Fruit fly (Drosophila melanogaster) whole organism, embryonic: ENCODE data around the gene Actn.

Source experiments
- ATbp ChIP-seq: fragments of 200-800 bp; sonication (Bioruptor generic); optimal IDR thresholded peaks from 2 replicates; lab custom pipeline; 2017; ENCODE audit warnings: missing biosample characterization, mild to moderate bottlenecking, missing genetic modification characterization, missing genetic modification reagents
- Abd-B ChIP-seq: fragments of 200-800 bp; sonication (Bioruptor generic); optimal IDR thresholded peaks from 2 replicates; lab custom pipeline; 2018; ENCODE audit warnings: missing biosample characterization, mild to moderate bottlenecking, missing genetic modification characterization, moderate library complexity
- Aef1 ChIP-seq: fragments of 200-800 bp; sonication (Bioruptor generic); IDR thresholded peaks from 3 replicates; pipeline ENCODE4 v1.3.6; 2022; ENCODE audit warnings: missing biosample characterization, missing genetic modification characterization
- CG10147 ChIP-seq: fragments of 200-800 bp; sonication (Bioruptor generic); optimal IDR thresholded peaks from 2 replicates; lab custom pipeline; 2019; ENCODE audit warnings: missing biosample characterization, mild to moderate bottlenecking, missing genetic modification characterization, moderate library complexity
- CG11085 ChIP-seq: fragments of 200-800 bp; sonication (Bioruptor generic); IDR thresholded peaks from 2 replicates; pipeline ENCODE4 v1.3.6; 2022; ENCODE audit warnings: missing biosample characterization, missing genetic modification characterization
- CG12155 ChIP-seq: fragments of 200-800 bp; sonication (Bioruptor generic); optimal IDR thresholded peaks from 3 replicates; lab custom pipeline; 2016; ENCODE audit warnings: missing biosample characterization, missing genetic modification characterization
- CG12391 ChIP-seq: fragments of 200-800 bp; sonication (Bioruptor generic); optimal IDR thresholded peaks from 3 replicates; lab custom pipeline; 2018; ENCODE audit warnings: missing biosample characterization, mild to moderate bottlenecking, missing genetic modification characterization, moderate library complexity
- CG13424 ChIP-seq: fragments of 200-800 bp; sonication (Bioruptor generic); optimal IDR thresholded peaks from 2 replicates; lab custom pipeline; 2019; ENCODE audit warnings: missing biosample characterization, mild to moderate bottlenecking, missing genetic modification characterization, moderate library complexity
- CG13624 ChIP-seq: fragments of 200-800 bp; sonication (Bioruptor generic); optimal IDR thresholded peaks from 2 replicates; lab custom pipeline; 2016; ENCODE audit warnings: missing biosample characterization, missing genetic modification characterization
- CG14014 ChIP-seq: fragments of 200-800 bp; sonication (Bioruptor generic); IDR thresholded peaks from 2 replicates; pipeline ENCODE4 v1.3.6; 2022; ENCODE audit warnings: missing biosample characterization, missing genetic modification characterization
- CG15601 ChIP-seq: fragments of 200-800 bp; sonication (Bioruptor generic); optimal IDR thresholded peaks from 3 replicates; lab custom pipeline; 2019; ENCODE audit warnings: missing biosample characterization, mild to moderate bottlenecking, missing genetic modification characterization, moderate library complexity
- CG17912 ChIP-seq: fragments of 200-800 bp; sonication (Bioruptor generic); optimal IDR thresholded peaks from 2 replicates; lab custom pipeline; 2018; ENCODE audit warnings: missing biosample characterization, mild to moderate bottlenecking, missing genetic modification characterization
- CG18476 ChIP-seq: fragments of 200-800 bp; sonication (Bioruptor generic); optimal IDR thresholded peaks from 2 replicates; lab custom pipeline; 2016; ENCODE audit warnings: missing biosample characterization, mild to moderate bottlenecking, missing genetic modification characterization
- CG18599 ChIP-seq: fragments of 200-800 bp; sonication (Bioruptor generic); optimal IDR thresholded peaks from 3 replicates; lab custom pipeline; 2017; ENCODE audit warnings: missing biosample characterization, missing genetic modification characterization, mild to moderate bottlenecking, moderate library complexity, missing genetic modification reagents
- CG2129 ChIP-seq: fragments of 200-800 bp; sonication (Bioruptor generic); IDR thresholded peaks from 2 replicates; pipeline ENCODE4 v1.3.6; 2022; ENCODE audit warnings: missing biosample characterization, missing genetic modification characterization; ENCODE audit not compliant: partially characterized antibody
- CG4328 ChIP-seq: fragments of 200-800 bp; sonication (Bioruptor generic); optimal IDR thresholded peaks from 3 replicates; lab custom pipeline; 2017; ENCODE audit warnings: missing biosample characterization, missing genetic modification reagents, missing genetic modification characterization
- CG4404 ChIP-seq: fragments of 200-800 bp; sonication (Bioruptor generic); IDR thresholded peaks from 2 replicates; pipeline ENCODE4 v1.3.6; 2022; ENCODE audit warnings: missing biosample characterization, missing genetic modification characterization
- CG4707 ChIP-seq: fragments of 200-800 bp; sonication (Bioruptor generic); optimal IDR thresholded peaks from 2 replicates; lab custom pipeline; 2018; ENCODE audit warnings: missing biosample characterization, mild to moderate bottlenecking, missing genetic modification characterization, moderate library complexity
- CG4730 ChIP-seq: fragments of 200-800 bp; sonication (Bioruptor generic); IDR thresholded peaks from 2 replicates; pipeline ENCODE4 v1.3.6; 2022; ENCODE audit warnings: missing biosample characterization, missing genetic modification characterization
- CG4820 ChIP-seq: fragments of 200-800 bp; sonication (Bioruptor generic); optimal IDR thresholded peaks from 3 replicates; lab custom pipeline; 2016; ENCODE audit warnings: missing biosample characterization, missing genetic modification characterization
- CG7839 ChIP-seq: fragments of 200-800 bp; sonication (Bioruptor generic); optimal IDR thresholded peaks from 3 replicates; lab custom pipeline; 2018; ENCODE audit warnings: missing biosample characterization, mild to moderate bottlenecking, missing genetic modification characterization, moderate library complexity
- CTCF ChIP-seq: fragments of 200-800 bp; sonication (Bioruptor generic); optimal IDR thresholded peaks from 2 replicates; lab custom pipeline; 2017; ENCODE audit warnings: missing biosample characterization, mild to moderate bottlenecking, missing genetic modification characterization, moderate library complexity
- D19B ChIP-seq: fragments of 200-800 bp; sonication (Bioruptor generic); optimal IDR thresholded peaks from 2 replicates; lab custom pipeline; 2017; ENCODE audit warnings: missing biosample characterization, mild to moderate bottlenecking, missing genetic modification characterization
- Gsc ChIP-seq: fragments of 200-800 bp; sonication (Bioruptor generic); IDR thresholded peaks from 2 replicates; pipeline ENCODE4 v1.3.6; 2022; ENCODE audit warnings: missing biosample characterization, missing genetic modification characterization
- H2.0 ChIP-seq: fragments of 200-800 bp; sonication (Bioruptor generic); IDR thresholded peaks from 2 replicates; pipeline ENCODE4 v1.3.6; 2022; ENCODE audit warnings: missing biosample characterization, missing genetic modification characterization
- HLH3B ChIP-seq: fragments of 200-800 bp; sonication (Bioruptor generic); IDR thresholded peaks from 2 replicates; pipeline ENCODE4 v1.3.6; 2022; ENCODE audit warnings: missing biosample characterization, missing genetic modification characterization
- MESR4 ChIP-seq: fragments of 200-800 bp; sonication (Bioruptor generic); optimal IDR thresholded peaks from 2 replicates; lab custom pipeline; 2018; ENCODE audit warnings: missing biosample characterization, mild to moderate bottlenecking, missing genetic modification characterization, moderate library complexity
- NfI ChIP-seq: fragments of 200-800 bp; sonication (Bioruptor generic); optimal IDR thresholded peaks from 3 replicates; lab custom pipeline; 2018; ENCODE audit warnings: missing biosample characterization, mild to moderate bottlenecking, missing genetic modification characterization, moderate library complexity
- Oli ChIP-seq: fragments of 200-800 bp; sonication (Bioruptor generic); optimal IDR thresholded peaks from 2 replicates; lab custom pipeline; 2018; ENCODE audit warnings: missing biosample characterization, mild to moderate bottlenecking, missing genetic modification characterization, moderate library complexity
- Sry-β ChIP-seq: fragments of 200-800 bp; sonication (Bioruptor generic); optimal IDR thresholded peaks from 2 replicates; lab custom pipeline; 2018; ENCODE audit warnings: missing biosample characterization, mild to moderate bottlenecking, missing genetic modification characterization, moderate library complexity
- Tbp ChIP-seq: fragments of >200 bp; optimal IDR thresholded peaks from 2 replicates; lab custom pipeline; 2018; ENCODE audit warnings: missing biosample characterization, missing genetic modification characterization
- bigmax ChIP-seq: fragments of 200-800 bp; sonication (Bioruptor generic); optimal IDR thresholded peaks from 2 replicates; lab custom pipeline; 2018; ENCODE audit warnings: missing biosample characterization, mild to moderate bottlenecking, missing genetic modification characterization
- cato ChIP-seq: fragments of 200-800 bp; sonication (Bioruptor generic); optimal IDR thresholded peaks from 2 replicates; lab custom pipeline; 2016; ENCODE audit warnings: missing biosample characterization, missing genetic modification characterization, borderline replicate concordance
- ci ChIP-seq: fragments of 200-800 bp; sonication (Bioruptor generic); IDR thresholded peaks from 3 replicates; pipeline ENCODE4 v1.3.6; 2022; ENCODE audit warnings: missing biosample characterization, missing genetic modification characterization
- cwo ChIP-seq: fragments of 200-800 bp; sonication (Bioruptor generic); optimal IDR thresholded peaks from 3 replicates; lab custom pipeline; 2017; ENCODE audit warnings: missing biosample characterization, missing genetic modification characterization, mild to moderate bottlenecking, moderate library complexity, missing genetic modification reagents
- fd102C ChIP-seq: fragments of 200-800 bp; sonication (Bioruptor generic); optimal IDR thresholded peaks from 2 replicates; lab custom pipeline; 2018; ENCODE audit warnings: missing biosample characterization, mild to moderate bottlenecking, missing genetic modification characterization, moderate library complexity
- kay ChIP-seq: fragments of 200-800 bp; sonication (Bioruptor generic); optimal IDR thresholded peaks from 2 replicates; lab custom pipeline; 2016; ENCODE audit warnings: missing biosample characterization, missing genetic modification characterization
- knrl ChIP-seq: fragments of 200-800 bp; sonication (Bioruptor generic); IDR thresholded peaks from 3 replicates; pipeline ENCODE4 v1.3.6; 2022; ENCODE audit warnings: missing biosample characterization, missing genetic modification characterization; ENCODE audit not compliant: partially characterized antibody
- lab ChIP-seq: fragments of 200-800 bp; sonication (Bioruptor generic); optimal IDR thresholded peaks from 3 replicates; lab custom pipeline; 2017; ENCODE audit warnings: missing biosample characterization, missing genetic modification characterization, mild to moderate bottlenecking, moderate library complexity, missing genetic modification reagents
- lmd ChIP-seq: fragments of 200-800 bp; sonication (Bioruptor generic); IDR thresholded peaks from 2 replicates; pipeline ENCODE4 v1.3.6; 2022; ENCODE audit warnings: missing biosample characterization, missing genetic modification characterization
- pan ChIP-seq, 4 experiments: fragments of >200 bp in 3 of 4; fragments of 200-800 bp in 1 of 4; sonication (Bioruptor generic) in 1 of 4; optimal IDR thresholded peaks in 3 of 4; IDR thresholded peaks in 1 of 4; 2 replicates each; pipeline versions ENCODE4 v1.3.6 to Lab custom; 2017 to 2022; ENCODE audit warnings: missing biosample characterization in 2 of 4, missing genetic modification characterization in 2 of 4, mixed read lengths in 1 of 4
- psq ChIP-seq: fragments of 200-800 bp; sonication (Bioruptor generic); optimal IDR thresholded peaks from 2 replicates; lab custom pipeline; 2017; ENCODE audit warnings: missing biosample characterization, missing genetic modification characterization
- sna ChIP-seq: fragments of 200-800 bp; sonication (Bioruptor generic); IDR thresholded peaks from 2 replicates; pipeline ENCODE4 v1.3.6; 2022; ENCODE audit warnings: missing biosample characterization, missing genetic modification characterization; ENCODE audit not compliant: partially characterized antibody
- so ChIP-seq: fragments of 200-800 bp; sonication (Bioruptor generic); IDR thresholded peaks from 3 replicates; pipeline ENCODE4 v1.3.6; 2022; ENCODE audit warnings: missing biosample characterization, missing genetic modification characterization
- tll ChIP-seq, 2 experiments: fragments of 200-800 bp in 1 of 2; fragments of >200 bp in 1 of 2; sonication (Bioruptor generic) in 1 of 2; optimal IDR thresholded peaks; 2 replicates each; lab custom pipeline; 2017 to 2019; ENCODE audit warnings: missing biosample characterization in 2 of 2, missing genetic modification characterization in 2 of 2, mild to moderate bottlenecking in 1 of 2, moderate library complexity in 1 of 2
- tna ChIP-seq: fragments of 200-800 bp; sonication (Bioruptor generic); IDR thresholded peaks from 2 replicates; pipeline ENCODE4 v1.3.6; 2022; ENCODE audit warnings: missing biosample characterization, missing genetic modification characterization; ENCODE audit not compliant: partially characterized antibody
- ttk ChIP-seq: fragments of 200-800 bp; sonication (Bioruptor generic); IDR thresholded peaks from 2 replicates; pipeline ENCODE4 v2.1.2; 2022; ENCODE audit warnings: missing biosample characterization, missing genetic modification characterization

The Actn gene

dm6 chrX:2071878-2072817 is 30.0 kb upstream of the Actn start, which contains the start of gene Rtca (continued):
- TF ChIP-seq fd102C (GFP tag; lab: Kevin White, UChicago) (no peak), CG7839 (tag; lab: Kevin White, UChicago) (peak; percentile 80), CG14014 (GFP tag; lab: Robert Waterston, UW) (peak; percentile 72), kay (GFP tag; lab: Kevin White, UChicago) (peak; percentile 20), MESR4 (GFP tag; lab: Kevin White, UChicago) (peak; percentile 12), tna (GFP tag; lab: Robert Waterston, UW) (no peak), CG13624 (GFP tag; lab: Kevin White, UChicago) (peak; percentile 51), CG4820 (GFP tag; lab: Kevin White, UChicago) (peak; percentile 42), lab (peak; percentile 89), Sry-β (GFP tag; lab: Kevin White, UChicago) (no peak), Tbp (GFP tag; lab: Kevin White, UChicago) (no peak), Aef1 (GFP tag; lab: Robert Waterston, UW) (peak; percentile 68), CG18476 (peak; percentile 37), CG18599 (GFP tag; lab: Kevin White, UChicago) (peak; percentile 93), cwo (GFP tag; lab: Kevin White, UChicago) (peak; percentile 73), CG4404 (peak; percentile 46), ttk (GFP tag; lab: Robert Waterston, UW) (peak; percentile 34; the same call in 1 of the 2 replicates), CTCF (GFP tag; lab: Kevin White, UChicago) (no peak), CG12391 (peak; percentile 68), Gsc (no peak), CG4730 (GFP tag; lab: Robert Waterston, UW) (no peak), psq (no peak), sna (GFP tag; lab: Robert Waterston, UW) (no peak), CG4328 (GFP tag; lab: Kevin White, UChicago) (no peak), ci (GFP tag; lab: Robert Waterston, UW) (peak; percentile 52; the same call in 1 of the 3 replicates), CG12155 (GFP tag; lab: Kevin White, UChicago) (peak; percentile 46), CG15601 (tag; lab: Kevin White, UChicago) (peak; percentile 4), Oli (tag; lab: Kevin White, UChicago) (peak; percentile 77), bigmax (GFP tag; lab: Kevin White, UChicago) (no peak), CG4707 (no peak), CG13424 (peak; percentile 71), HLH3B (GFP tag; lab: Robert Waterston, UW) (peak; percentile 79), lmd (GFP tag; lab: Robert Waterston, UW) (peak; percentile 75), knrl (no peak), CG2129 (GFP tag; lab: Robert Waterston, UW) (no peak), CG17912 (GFP tag; lab: Kevin White, UChicago) (no peak), so (no peak; the same call in 2 of the 3 replicates), tll (GFP tag; optimal IDR thresholded peaks at IDR 0.05; lab: Kevin White, UChicago) (peak in 1 of 2 experiments; percentile 17), ATbp (GFP tag; lab: Kevin White, UChicago) (peak; percentile 49), H2.0 (GFP tag; lab: Robert Waterston, UW) (peak; percentile 60), NfI (GFP tag; lab: Kevin White, UChicago) (peak; percentile 77), CG11085 (no peak), CG10147 (GFP tag; lab: Kevin White, UChicago) (peak; percentile 30), cato (GFP tag; lab: Kevin White, UChicago) (no peak), Abd-B (GFP tag; lab: Kevin White, UChicago) (peak; percentile 37), D19B (peak; percentile 60), pan (optimal IDR thresholded peaks at IDR 0.05; lab: Kevin White, UChicago) (no peak), pan (GFP tag; optimal IDR thresholded peaks at IDR 0.05 in 1 of 2, IDR thresholded peaks at IDR 0.05 in 1 of 2) (peak in 1 of 2 experiments; percentile 80)
